In genomic region chrII:9060332-9060840, ce11 we compare ENCODE assay signal across 1 worm cellular context.
A peak's percentile ranks its signal among the peaks of the same experiment; 100 is the strongest.
TF ChIP-seq lines count a peak whose summit lies in the region.

No protein-coding gene starts in this region.

TF ChIP-seq in whole organism, L1 larva, 84 proteins besides CTCF, POLR2A, EP300 and RAD21 (continued from another document):
- TF ChIP-seq hlh-4 (tag; optimal IDR thresholded peaks at IDR 0.05; lab: Kevin White, UChicago) (no peak), egl-27 (tag; optimal IDR thresholded peaks at IDR 0.05; lab: Kevin White, UChicago) (peak; percentile 70 to 81), skn-1 (tag; optimal IDR thresholded peaks at IDR 0.05; lab: Kevin White, UChicago) (peak; percentile 75), zip-4 (GFP tag; optimal IDR thresholded peaks at IDR 0.05; lab: Kevin White, UChicago) (peak; percentile 24), ceh-88 (GFP tag; IDR thresholded peaks at IDR 0.05; lab: Robert Waterston, UW) (no peak), hlh-17 (GFP tag; optimal IDR thresholded peaks at IDR 0.05; lab: Kevin White, UChicago; ENCODE audit: borderline replicate concordance) (no peak), jun-1 (tag; optimal IDR thresholded peaks at IDR 0.05; lab: Kevin White, UChicago) (peak; percentile 94), elt-2 (tag; optimal IDR thresholded peaks at IDR 0.05; lab: Kevin White, UChicago) (peak; percentile 53), C16A3.4 (tag; optimal IDR thresholded peaks at IDR 0.05; lab: Kevin White, UChicago) (peak; percentile 94), nhr-71 (tag; optimal IDR thresholded peaks at IDR 0.05; lab: Kevin White, UChicago) (peak; percentile 93), nhr-20 (tag; optimal IDR thresholded peaks at IDR 0.05; lab: Kevin White, UChicago) (peak; percentile 90), unc-86 (tag; optimal IDR thresholded peaks at IDR 0.05; lab: Kevin White, UChicago) (peak; percentile 59), nhr-28 (tag; optimal IDR thresholded peaks at IDR 0.05; lab: Kevin White, UChicago) (no peak)
